Worm (Caenorhabditis elegans) whole organism, L2 larva: ENCODE measurements around the gene Y34B4A.10.

ENCODE experiments used
- R02D3.7 ChIP-seq: fragments of 150-350 bp; optimal IDR thresholded peaks from 2 replicates; lab custom pipeline; 2014; ENCODE audit warnings: missing biosample characterization, missing genetic modification characterization
- ama-1 ChIP-seq: fragments of 150-350 bp; optimal IDR thresholded peaks from 2 replicates; lab custom pipeline; 2018; ENCODE audit warnings: inconsistent platforms
- blmp-1 ChIP-seq: sonication (generic microtip); optimal IDR thresholded peaks from 2 replicates; lab custom pipeline; 2017; ENCODE audit warnings: missing genetic modification characterization, mild to moderate bottlenecking, missing compliant biosample characterization, antibody characterized with exemption, moderate library complexity; ENCODE audit not compliant: insufficient read depth
- crh-2 ChIP-seq: sonication (generic microtip); optimal IDR thresholded peaks from 2 replicates; lab custom pipeline; 2017; ENCODE audit warnings: missing biosample characterization, missing genetic modification characterization
- elt-3 ChIP-seq: sonication (generic microtip); optimal IDR thresholded peaks from 2 replicates; lab custom pipeline; 2017; ENCODE audit warnings: missing biosample characterization, missing genetic modification characterization
- fos-1 ChIP-seq: fragments of 150-350 bp; optimal IDR thresholded peaks from 2 replicates; lab custom pipeline; 2014; ENCODE audit warnings: missing biosample characterization, missing genetic modification characterization
- gmeb-1 ChIP-seq: fragments of 150-350 bp; optimal IDR thresholded peaks from 2 replicates; lab custom pipeline; 2014; ENCODE audit warnings: missing biosample characterization, missing genetic modification characterization
- lin-13 ChIP-seq: fragments of 150-350 bp; optimal IDR thresholded peaks from 2 replicates; lab custom pipeline; 2014; ENCODE audit warnings: missing biosample characterization, missing genetic modification reagents, missing genetic modification characterization
- mdl-1 ChIP-seq, 2 experiments: fragments of 150-350 bp in 1 of 2; sonication (generic microtip) in 1 of 2; optimal IDR thresholded peaks; 2 replicates each; lab custom pipeline; 2017; ENCODE audit warnings: missing biosample characterization in 2 of 2, missing genetic modification characterization in 2 of 2
- nhr-237 ChIP-seq: fragments of 150-350 bp; optimal IDR thresholded peaks from 2 replicates; lab custom pipeline; 2014; ENCODE audit warnings: missing biosample characterization, missing genetic modification characterization
- nhr-6 ChIP-seq: fragments of 150-350 bp; optimal IDR thresholded peaks from 2 replicates; lab custom pipeline; 2014; ENCODE audit warnings: missing biosample characterization, missing genetic modification characterization
- sma-9 ChIP-seq, 2 experiments: fragments of 150-350 bp in 1 of 2; sonication (generic microtip) in 1 of 2; optimal IDR thresholded peaks; 2 replicates each; lab custom pipeline; 2014 to 2016; ENCODE audit warnings: missing genetic modification characterization in 2 of 2, mild to moderate bottlenecking in 1 of 2, missing biosample characterization in 1 of 2, missing compliant biosample characterization in 1 of 2, missing genetic modification reagents in 1 of 2, moderate library complexity in 1 of 2
- unc-55 ChIP-seq: fragments of 150-350 bp; sonication (generic microtip); optimal IDR thresholded peaks from 3 replicates; lab custom pipeline; 2014; ENCODE audit warnings: missing biosample characterization, missing genetic modification reagents, missing genetic modification characterization

- TF ChIP-seq nhr-237 (tag; lab: Kevin White, UChicago) (no peak), sma-9 (GFP tag; optimal IDR thresholded peaks at IDR 0.05; lab: Kevin White, UChicago) (no peak), sma-9 (tag; optimal IDR thresholded peaks at IDR 0.05; lab: Kevin White, UChicago) (no peak), fos-1 (tag; lab: Kevin White, UChicago) (no peak), mdl-1 (tag; optimal IDR thresholded peaks at IDR 0.05; lab: Kevin White, UChicago) (no peak), gmeb-1 (no peak), R02D3.7 (tag; lab: Kevin White, UChicago) (no peak), nhr-6 (no peak), lin-13 (no peak), elt-3 (tag; lab: Kevin White, UChicago) (no peak), ama-1 (lab: Kevin White, UChicago) (no peak), crh-2 (tag; lab: Kevin White, UChicago) (no peak), unc-55 (no peak), blmp-1 (tag; lab: Kevin White, UChicago) (no peak)
These were observed 46.8 kb upstream of the Y34B4A.10 start for ce11 chrX:5202923-5203322.
